Worm (Caenorhabditis elegans) whole organism, young adult: ENCODE results near the gene ttll-4.

Experiments used
- B0336.3 ChIP-seq: fragments of 200-800 bp; sonication (Bioruptor generic); IDR thresholded peaks from 2 replicates; pipeline ENCODE4 v1.3.6; 2022; ENCODE audit warnings: missing genetic modification characterization, missing compliant biosample characterization
- dpl-1 ChIP-seq: fragments of 150-350 bp; optimal IDR thresholded peaks from 2 replicates; lab custom pipeline; 2014; ENCODE audit warnings: missing biosample characterization, missing genetic modification reagents, missing genetic modification characterization
- lir-1 ChIP-seq: fragments of 200-800 bp; sonication (Bioruptor generic); conservative IDR thresholded peaks from 2 replicates; pipeline ENCODE4 v1.3.6; 2022; ENCODE audit warnings: missing genetic modification reagents, missing genetic modification characterization, missing compliant biosample characterization

DNA sequence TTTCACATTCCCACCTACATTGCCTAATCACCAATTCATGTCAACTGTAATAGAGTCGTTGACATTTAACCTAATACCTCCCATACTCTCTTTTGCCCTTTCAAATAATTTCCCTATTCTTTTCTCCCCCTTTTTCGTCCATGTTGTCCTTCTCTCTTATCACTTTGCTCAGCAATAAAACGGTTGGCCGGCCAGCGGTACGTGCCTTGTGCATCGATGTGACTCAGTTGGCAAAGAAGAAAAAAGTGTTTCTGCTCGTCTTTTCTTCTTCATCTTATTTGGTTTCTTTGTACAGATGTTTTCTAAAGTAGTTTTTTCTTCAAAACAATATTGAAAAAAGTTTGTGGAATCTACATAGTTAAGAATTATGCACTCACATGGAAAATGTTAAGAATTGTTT lies 10.5 kb downstream of the ttll-4 start:
- no peak for TF ChIP-seq dpl-1
- TF ChIP-seq B0336.3: no peak
- TF ChIP-seq lir-1 (GFP tag; lab: Robert Waterston, UW): no peak
